Worm (Caenorhabditis elegans) whole organism, midembryonic: Measurements from ENCODE around the gene ins-8.

ENCODE experiments used
- T22C8.4 ChIP-seq: fragments of 200-800 bp; sonication (Bioruptor generic); IDR thresholded peaks from 2 replicates; pipeline ENCODE4 v1.3.6; 2022; ENCODE audit warnings: missing genetic modification characterization, missing compliant biosample characterization
- cog-1 ChIP-seq: sonication (generic microtip); optimal IDR thresholded peaks from 2 replicates; lab custom pipeline; 2016; ENCODE audit warnings: missing genetic modification characterization, missing compliant biosample characterization
- flt-1 ChIP-seq: fragments of 200-800 bp; sonication (Bioruptor generic); IDR thresholded peaks from 2 replicates; pipeline ENCODE4 v1.3.6; 2022; ENCODE audit warnings: missing genetic modification characterization, missing compliant biosample characterization
- klf-2 ChIP-seq: fragments of 200-800 bp; sonication (Bioruptor generic); conservative IDR thresholded peaks from 2 replicates; pipeline ENCODE4 v1.3.6; 2022; ENCODE audit warnings: missing genetic modification reagents, missing genetic modification characterization, missing compliant biosample characterization
- med-1 ChIP-seq: sonication (generic microtip); optimal IDR thresholded peaks from 2 replicates; lab custom pipeline; 2017; ENCODE audit warnings: missing genetic modification characterization, mild to moderate bottlenecking, missing compliant biosample characterization, antibody characterized with exemption, missing genetic modification reagents; ENCODE audit not compliant: insufficient read depth
- ref-1 ChIP-seq: fragments of 200-800 bp; sonication (Bioruptor generic); conservative IDR thresholded peaks from 2 replicates; pipeline ENCODE4 v1.3.6; 2022; ENCODE audit warnings: missing genetic modification reagents, missing genetic modification characterization, missing compliant biosample characterization
- tab-1 ChIP-seq: fragments of 200-800 bp; sonication (Bioruptor generic); IDR thresholded peaks from 2 replicates; pipeline ENCODE4 v1.3.6; 2022; ENCODE audit warnings: missing genetic modification characterization, missing compliant biosample characterization
- ztf-23 ChIP-seq: fragments of 200-800 bp; sonication (Bioruptor generic); IDR thresholded peaks from 2 replicates; pipeline ENCODE4 v1.3.6; 2022; ENCODE audit warnings: missing genetic modification reagents, missing genetic modification characterization, missing compliant biosample characterization
- ztf-29 ChIP-seq: fragments of 200-800 bp; sonication (Bioruptor generic); IDR thresholded peaks from 2 replicates; pipeline ENCODE4 v1.3.6; 2022; ENCODE audit warnings: missing genetic modification reagents, missing genetic modification characterization, missing compliant biosample characterization

- TF ChIP-seq med-1 (GFP tag; lab: Kevin White, UChicago), result no peak
- no peak for TF ChIP-seq ref-1 (GFP tag; lab: Robert Waterston, UW)
- no peak for TF ChIP-seq flt-1
- no peak for TF ChIP-seq cog-1 (tag; lab: Kevin White, UChicago)
- no peak for TF ChIP-seq klf-2 (GFP tag; lab: Robert Waterston, UW)
- TF ChIP-seq ztf-29, result no peak
- no peak for TF ChIP-seq ztf-23 (GFP tag; lab: Robert Waterston, UW)
- TF ChIP-seq T22C8.4 (GFP tag; lab: Robert Waterston, UW), result no peak
- no peak for TF ChIP-seq tab-1 (GFP tag; lab: Robert Waterston, UW)
Observed at ce11 chrIV:9654017-9654416, 26.7 kb downstream of the ins-8 start, which contains the start of gene F58G6.7.
